Worm (Caenorhabditis elegans): ENCODE data around the gene F07G6.5.
"Not testable (repeated sequence)": the region's sequence is repeated elsewhere in the genome, so short reads cannot be mapped to it uniquely, and the experiment has no call there.

ce11 chrX:1690894-1691293 lies 15.5 kb downstream of the F07G6.5 start, which contains the start of gene C36C9.6:
- not testable (repeated sequence) for TF ChIP-seq pag-3 (tag; optimal IDR thresholded peaks at IDR 0.05; ENCODE audit: borderline replicate concordance, insufficient read depth); skn-1 (tag; optimal IDR thresholded peaks at IDR 0.05); ceh-82 (tag; optimal IDR thresholded peaks at IDR 0.05); lin-39 (tag; optimal IDR thresholded peaks at IDR 0.05); ama-1 (optimal IDR thresholded peaks at IDR 0.05); C16A3.4 (tag; optimal IDR thresholded peaks at IDR 0.05); mdl-1 (tag; optimal IDR thresholded peaks at IDR 0.05); tbx-2 (tag; optimal IDR thresholded peaks at IDR 0.05); jun-1 (tag; optimal IDR thresholded peaks at IDR 0.05)
